Worm (Caenorhabditis elegans) whole organism, early embryonic: ENCODE results near the gene wdr-5.3.

Experiments used
- F13C5.2 ChIP-seq: sonication (generic microtip); optimal IDR thresholded peaks from 2 replicates; lab custom pipeline; 2017; ENCODE audit warnings: mild to moderate bottlenecking, missing genetic modification characterization, inconsistent platforms, missing compliant biosample characterization
- ama-1 ChIP-seq: fragments of 150-350 bp; optimal IDR thresholded peaks from 2 replicates; lab custom pipeline; 2014
- ets-7 ChIP-seq: sonication (generic microtip); optimal IDR thresholded peaks from 2 replicates; lab custom pipeline; 2016; ENCODE audit warnings: missing genotype, missing genetic modification characterization, missing compliant biosample characterization
- flt-1 ChIP-seq: fragments of 200-800 bp; sonication (Bioruptor generic); IDR thresholded peaks from 2 replicates; pipeline ENCODE4 v1.3.6; 2022; ENCODE audit warnings: missing genetic modification characterization, missing compliant biosample characterization
- tbx-11 ChIP-seq: fragments of 200-800 bp; sonication (Bioruptor generic); IDR thresholded peaks from 2 replicates; pipeline ENCODE4 v1.3.6; 2022; ENCODE audit warnings: missing genetic modification characterization, missing compliant biosample characterization
- tbx-37 ChIP-seq: fragments of 200-800 bp; sonication (Bioruptor generic); conservative IDR thresholded peaks from 2 replicates; pipeline ENCODE4 v1.3.6; 2022; ENCODE audit warnings: missing genetic modification reagents, missing genetic modification characterization, missing compliant biosample characterization

ce11 chrV:10722595-10722994, 14.3 kb upstream of the wdr-5.3 start:
- no peak for TF ChIP-seq tbx-37
- no peak for TF ChIP-seq ama-1 (lab: Kevin White, UChicago)
- TF ChIP-seq ets-7 (tag; lab: Kevin White, UChicago): no peak
- no peak for TF ChIP-seq tbx-11 (GFP tag; lab: Robert Waterston, UW)
- TF ChIP-seq flt-1 (GFP tag; lab: Robert Waterston, UW): no peak
- TF ChIP-seq F13C5.2 (tag; lab: Kevin White, UChicago): no peak
